Worm (Caenorhabditis elegans) whole organism, L3 larva: Measurements from ENCODE around the gene ZK105.13.

ENCODE experiments used
- lin-39 ChIP-seq: fragments of 150-350 bp; optimal IDR thresholded peaks from 2 replicates; lab custom pipeline; 2018; ENCODE audit warnings: missing biosample characterization, missing genetic modification reagents, missing genetic modification characterization
- zag-1 ChIP-seq: fragments of 150-350 bp; optimal IDR thresholded peaks from 2 replicates; lab custom pipeline; 2014; ENCODE audit warnings: missing biosample characterization, missing genetic modification characterization

DNA sequence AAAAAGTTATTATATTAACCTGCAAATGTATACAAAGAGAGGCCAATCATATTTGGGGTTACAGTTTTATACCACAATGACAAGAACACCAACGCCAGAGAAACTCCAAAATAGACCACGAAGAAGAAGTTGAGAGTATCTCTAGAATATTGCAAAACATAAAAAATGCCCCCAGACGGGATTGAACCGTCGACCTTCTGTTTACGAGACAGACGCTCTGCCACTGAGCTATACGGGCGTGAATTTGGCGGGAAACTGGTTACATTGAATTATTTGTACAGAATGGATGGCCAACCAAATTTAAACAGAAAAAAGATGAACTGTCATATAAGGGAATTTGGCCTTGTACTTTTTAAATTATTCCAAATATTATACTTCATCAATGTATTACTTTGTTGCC is 17.5 kb upstream of the ZK105.13 start:
- TF ChIP-seq zag-1 (tag; lab: Kevin White, UChicago) (no peak), lin-39 (tag; lab: Kevin White, UChicago) (no peak)
